Fruit fly (Drosophila melanogaster) whole organism, embryonic: Measurements from ENCODE around the gene cic.
A peak's percentile ranks its signal among the peaks of the same experiment; 100 is the strongest.

Experiments
- Antp ChIP-seq: fragments of 200-800 bp; sonication (Bioruptor generic); optimal IDR thresholded peaks from 3 replicates; lab custom pipeline; 2016; ENCODE audit warnings: missing biosample characterization, missing genetic modification characterization
- CG10565 ChIP-seq: fragments of 200-800 bp; sonication (Bioruptor generic); optimal IDR thresholded peaks from 3 replicates; lab custom pipeline; 2016; ENCODE audit warnings: missing biosample characterization, mild to moderate bottlenecking, missing genetic modification characterization
- CG10959 ChIP-seq: fragments of 200-800 bp; sonication (Bioruptor generic); IDR thresholded peaks from 2 replicates; pipeline ENCODE4 v1.3.6; 2022; ENCODE audit warnings: missing biosample characterization, missing genetic modification characterization
- CG12071 ChIP-seq: fragments of 200-800 bp; sonication (Bioruptor generic); optimal IDR thresholded peaks from 3 replicates; lab custom pipeline; 2018; ENCODE audit warnings: missing biosample characterization, mild to moderate bottlenecking, missing genetic modification characterization
- CG12236 ChIP-seq: fragments of 200-800 bp; sonication (Bioruptor generic); optimal IDR thresholded peaks from 2 replicates; lab custom pipeline; 2016; ENCODE audit warnings: missing biosample characterization, missing genetic modification characterization
- CG14014 ChIP-seq: fragments of 200-800 bp; sonication (Bioruptor generic); IDR thresholded peaks from 2 replicates; pipeline ENCODE4 v1.3.6; 2022; ENCODE audit warnings: missing biosample characterization, missing genetic modification characterization
- CG14441 ChIP-seq: fragments of 200-800 bp; sonication (Bioruptor generic); IDR thresholded peaks from 2 replicates; pipeline ENCODE4 v1.3.6; 2022; ENCODE audit warnings: missing biosample characterization, missing genetic modification characterization
- CG15073 ChIP-seq: fragments of 200-800 bp; sonication (Bioruptor generic); optimal IDR thresholded peaks from 2 replicates; lab custom pipeline; 2016; ENCODE audit warnings: missing biosample characterization, missing genetic modification characterization
- CG15696 ChIP-seq: fragments of 200-800 bp; sonication (Bioruptor generic); optimal IDR thresholded peaks from 2 replicates; lab custom pipeline; 2019; ENCODE audit warnings: missing biosample characterization, mild to moderate bottlenecking, missing genetic modification characterization, moderate library complexity
- CG16863 ChIP-seq: fragments of 200-800 bp; sonication (Bioruptor generic); optimal IDR thresholded peaks from 3 replicates; lab custom pipeline; 2016; ENCODE audit warnings: missing biosample characterization, missing genetic modification characterization
- CG17186 ChIP-seq: fragments of 200-800 bp; sonication (Bioruptor generic); optimal IDR thresholded peaks from 3 replicates; lab custom pipeline; 2017; ENCODE audit warnings: missing biosample characterization, missing genetic modification reagents, missing genetic modification characterization
- CG18476 ChIP-seq: fragments of 200-800 bp; sonication (Bioruptor generic); optimal IDR thresholded peaks from 2 replicates; lab custom pipeline; 2016; ENCODE audit warnings: missing biosample characterization, mild to moderate bottlenecking, missing genetic modification characterization
- CG2712 ChIP-seq: fragments of 200-800 bp; optimal IDR thresholded peaks from 3 replicates; lab custom pipeline; 2019; ENCODE audit warnings: missing biosample characterization, mild to moderate bottlenecking, missing genetic modification characterization, moderate library complexity
- CG2889 ChIP-seq: fragments of 200-800 bp; sonication (Bioruptor generic); IDR thresholded peaks from 3 replicates; pipeline ENCODE4 v1.3.6; 2022; ENCODE audit warnings: missing biosample characterization, missing genetic modification characterization
- CG30020 ChIP-seq: fragments of 200-800 bp; optimal IDR thresholded peaks from 2 replicates; lab custom pipeline; 2019; ENCODE audit warnings: missing biosample characterization, mild to moderate bottlenecking, missing genetic modification characterization, moderate library complexity
- CG34376 ChIP-seq: fragments of 200-800 bp; sonication (Bioruptor generic); optimal IDR thresholded peaks from 2 replicates; lab custom pipeline; 2018; ENCODE audit warnings: missing biosample characterization, mild to moderate bottlenecking, missing genetic modification characterization
- CG3995 ChIP-seq: fragments of 200-800 bp; sonication (Bioruptor generic); optimal IDR thresholded peaks from 3 replicates; lab custom pipeline; 2016; ENCODE audit warnings: missing biosample characterization, missing genetic modification characterization
- CG4328 ChIP-seq: fragments of 200-800 bp; sonication (Bioruptor generic); optimal IDR thresholded peaks from 3 replicates; lab custom pipeline; 2017; ENCODE audit warnings: missing biosample characterization, missing genetic modification reagents, missing genetic modification characterization
- CG4404 ChIP-seq: fragments of 200-800 bp; sonication (Bioruptor generic); IDR thresholded peaks from 2 replicates; pipeline ENCODE4 v1.3.6; 2022; ENCODE audit warnings: missing biosample characterization, missing genetic modification characterization
- CG4617 ChIP-seq: fragments of 200-800 bp; sonication (Bioruptor generic); optimal IDR thresholded peaks from 3 replicates; lab custom pipeline; 2016; ENCODE audit warnings: missing biosample characterization, missing genetic modification characterization, borderline replicate concordance
- CG4820 ChIP-seq: fragments of 200-800 bp; sonication (Bioruptor generic); optimal IDR thresholded peaks from 3 replicates; lab custom pipeline; 2016; ENCODE audit warnings: missing biosample characterization, missing genetic modification characterization
- CG7357 ChIP-seq: fragments of 200-800 bp; sonication (Bioruptor generic); IDR thresholded peaks from 3 replicates; pipeline ENCODE4 v1.3.6; 2022; ENCODE audit warnings: missing biosample characterization, missing genetic modification characterization
- CG7963 ChIP-seq: fragments of 200-800 bp; sonication (Bioruptor generic); IDR thresholded peaks from 3 replicates; pipeline ENCODE4 v1.3.6; 2022; ENCODE audit warnings: missing biosample characterization, missing genetic modification characterization; ENCODE audit not compliant: partially characterized antibody
- CG9609 ChIP-seq: fragments of 200-800 bp; sonication (Bioruptor generic); optimal IDR thresholded peaks from 3 replicates; lab custom pipeline; 2016; ENCODE audit warnings: missing biosample characterization, missing genetic modification characterization
- CHES-1-like ChIP-seq: fragments of 200-800 bp; sonication (Bioruptor generic); optimal IDR thresholded peaks from 2 replicates; lab custom pipeline; 2016; ENCODE audit warnings: missing biosample characterization, missing genetic modification characterization
- Chrac-16 ChIP-seq: fragments of 200-800 bp; sonication (Bioruptor generic); optimal IDR thresholded peaks from 3 replicates; lab custom pipeline; 2016; ENCODE audit warnings: missing biosample characterization, missing genetic modification characterization
- Hmr ChIP-seq: fragments of 200-800 bp; sonication (Bioruptor generic); optimal IDR thresholded peaks from 3 replicates; lab custom pipeline; 2017; ENCODE audit warnings: mild to moderate bottlenecking, missing biosample characterization, missing genetic modification reagents, missing genetic modification characterization
- Hr78 ChIP-seq, 2 experiments: fragments of 200-800 bp in 1 of 2; fragments of >200 bp in 1 of 2; sonication (Bioruptor generic) in 1 of 2; optimal IDR thresholded peaks; 2 replicates each; lab custom pipeline; 2017 to 2019; ENCODE audit warnings: missing biosample characterization in 2 of 2, missing genetic modification characterization in 2 of 2, mild to moderate bottlenecking in 1 of 2, moderate library complexity in 1 of 2
- Scr ChIP-seq: fragments of 200-800 bp; sonication (Bioruptor generic); IDR thresholded peaks from 2 replicates; pipeline ENCODE4 v1.3.6; 2022; ENCODE audit warnings: missing biosample characterization, missing genetic modification characterization; ENCODE audit not compliant: partially characterized antibody
- Side ChIP-seq: fragments of 200-800 bp; sonication (Bioruptor generic); optimal IDR thresholded peaks from 2 replicates; lab custom pipeline; 2016; ENCODE audit warnings: missing biosample characterization, missing genetic modification characterization
- Sry-β ChIP-seq: fragments of 200-800 bp; sonication (Bioruptor generic); optimal IDR thresholded peaks from 2 replicates; lab custom pipeline; 2018; ENCODE audit warnings: missing biosample characterization, mild to moderate bottlenecking, missing genetic modification characterization, moderate library complexity
- Trl ChIP-seq, 3 experiments: fragments of >200 bp in 2 of 3; fragments of 200-800 bp in 1 of 3; sonication (Bioruptor generic) in 1 of 3; optimal IDR thresholded peaks; 2 replicates in 1 of 3; 3 replicates in 2 of 3; lab custom pipeline; 2016 to 2017; ENCODE audit warnings: missing biosample characterization in 1 of 3, missing genetic modification characterization in 1 of 3
- Usf ChIP-seq: fragments of 200-800 bp; sonication (Bioruptor generic); optimal IDR thresholded peaks from 2 replicates; lab custom pipeline; 2017; ENCODE audit warnings: missing genotype, missing biosample characterization, missing genetic modification characterization
- amos ChIP-seq: fragments of 200-800 bp; sonication (Bioruptor generic); IDR thresholded peaks from 2 replicates; pipeline ENCODE4 v1.3.6; 2022; ENCODE audit warnings: missing biosample characterization, missing genetic modification characterization; ENCODE audit not compliant: partially characterized antibody
- bcd ChIP-seq: fragments of 200-800 bp; sonication (Bioruptor generic); optimal IDR thresholded peaks from 2 replicates; lab custom pipeline; 2017; ENCODE audit warnings: missing biosample characterization, mild to moderate bottlenecking, missing genetic modification characterization
- bowl ChIP-seq: fragments of 200-800 bp; sonication (Bioruptor generic); IDR thresholded peaks from 2 replicates; pipeline ENCODE4 v1.3.6; 2022; ENCODE audit warnings: missing biosample characterization, missing genetic modification characterization
- cad ChIP-seq: fragments of >200 bp; optimal IDR thresholded peaks from 2 replicates; lab custom pipeline; 2017; ENCODE audit warnings: missing biosample characterization, missing genetic modification characterization
- chif ChIP-seq, 2 experiments: fragments of 200-800 bp; sonication (Bioruptor generic); optimal IDR thresholded peaks; 3 replicates each; lab custom pipeline; 2016; ENCODE audit warnings: missing biosample characterization in 2 of 2, missing genetic modification characterization in 2 of 2
- ci ChIP-seq: fragments of 200-800 bp; sonication (Bioruptor generic); IDR thresholded peaks from 3 replicates; pipeline ENCODE4 v1.3.6; 2022; ENCODE audit warnings: missing biosample characterization, missing genetic modification characterization
- fu2 ChIP-seq: fragments of 200-800 bp; sonication (Bioruptor generic); optimal IDR thresholded peaks from 2 replicates; lab custom pipeline; 2016; ENCODE audit warnings: missing biosample characterization, missing genetic modification characterization
- grau ChIP-seq: fragments of 200-800 bp; optimal IDR thresholded peaks from 3 replicates; lab custom pipeline; 2019; ENCODE audit warnings: missing biosample characterization, mild to moderate bottlenecking, missing genetic modification characterization, moderate library complexity
- gt ChIP-seq: fragments of 200-800 bp; sonication (Bioruptor generic); IDR thresholded peaks from 2 replicates; pipeline ENCODE4 v1.3.6; 2022; ENCODE audit warnings: missing biosample characterization, missing genetic modification characterization
- hkb ChIP-seq, 2 experiments: fragments of 200-800 bp in 1 of 2; fragments of >200 bp in 1 of 2; sonication (Bioruptor generic) in 1 of 2; IDR thresholded peaks in 1 of 2; optimal IDR thresholded peaks in 1 of 2; 2 replicates each; pipeline versions ENCODE4 v1.3.6 to Lab custom; 2017 to 2022; ENCODE audit warnings: missing biosample characterization in 1 of 2, missing genetic modification characterization in 1 of 2
- hth ChIP-seq: fragments of >200 bp; optimal IDR thresholded peaks from 2 replicates; lab custom pipeline; 2017; ENCODE audit warnings: inconsistent platforms
- kni ChIP-seq: fragments of 200-800 bp; sonication (Bioruptor generic); optimal IDR thresholded peaks from 3 replicates; lab custom pipeline; 2017; ENCODE audit warnings: mild to moderate bottlenecking, missing biosample characterization, missing genetic modification reagents, missing genetic modification characterization
- nerfin-1 ChIP-seq: fragments of 200-800 bp; sonication (Bioruptor generic); optimal IDR thresholded peaks from 3 replicates; lab custom pipeline; 2019; ENCODE audit warnings: missing biosample characterization, mild to moderate bottlenecking, missing genetic modification characterization, moderate library complexity
- odd ChIP-seq: fragments of 200-800 bp; sonication (Bioruptor generic); optimal IDR thresholded peaks from 2 replicates; lab custom pipeline; 2017; ENCODE audit warnings: missing biosample characterization, mild to moderate bottlenecking, missing genetic modification characterization
- pho ChIP-seq: fragments of 200-800 bp; sonication (Bioruptor generic); optimal IDR thresholded peaks from 2 replicates; lab custom pipeline; 2016; ENCODE audit warnings: missing biosample characterization, missing genetic modification characterization
- ro ChIP-seq: fragments of 200-800 bp; sonication (Bioruptor generic); IDR thresholded peaks from 2 replicates; pipeline ENCODE4 v1.3.6; 2022; ENCODE audit warnings: missing biosample characterization, missing genetic modification characterization

cic gene

dm6 chr3R:20253002-20253584, 523 bp downstream of the cic start (continued):
- TF ChIP-seq hkb (optimal IDR thresholded peaks at IDR 0.05; lab: Kevin White, UChicago): no peak
- TF ChIP-seq hkb (GFP tag; IDR thresholded peaks at IDR 0.05; lab: Robert Waterston, UW): peak; percentile 92
- peak; percentile 74 for TF ChIP-seq fu2 (GFP tag; lab: Kevin White, UChicago)
- peak; percentile 72 for TF ChIP-seq grau
- peak; percentile 21 for TF ChIP-seq CG4617 (GFP tag; lab: Kevin White, UChicago)
- TF ChIP-seq CG12236 (GFP tag; lab: Kevin White, UChicago): peak; percentile 56
- TF ChIP-seq CG30020: no peak
- TF ChIP-seq ro (GFP tag; lab: Robert Waterston, UW): peak; percentile 66
- TF ChIP-seq CG15073 (GFP tag; lab: Kevin White, UChicago): peak; percentile 17
- TF ChIP-seq CG18476 (GFP tag; lab: Kevin White, UChicago): peak; percentile 77
- TF ChIP-seq hth: no peak
- peak; percentile 11 for TF ChIP-seq nerfin-1 (tag; lab: Kevin White, UChicago)
- TF ChIP-seq Usf (GFP tag; lab: Kevin White, UChicago): peak; percentile 54
- peak; percentile 86 for TF ChIP-seq bcd (GFP tag; lab: Kevin White, UChicago)
- peak; percentile 84 for TF ChIP-seq CG10959 (GFP tag; lab: Robert Waterston, UW)
- TF ChIP-seq CG4404 (GFP tag; lab: Robert Waterston, UW): peak; percentile 77
- TF ChIP-seq CHES-1-like (GFP tag; lab: Kevin White, UChicago): peak; percentile 61
- TF ChIP-seq amos (GFP tag; lab: Robert Waterston, UW): no peak
- peak; percentile 80 for TF ChIP-seq kni (GFP tag; lab: Kevin White, UChicago)
- TF ChIP-seq Hr78 (GFP tag; optimal IDR thresholded peaks at IDR 0.05; lab: Kevin White, UChicago): peak in 1 of 2 experiments; percentile 24
- peak; percentile 87 for TF ChIP-seq CG14014 (GFP tag; lab: Robert Waterston, UW)
- peak; percentile 69 to 74 for TF ChIP-seq chif (GFP tag; optimal IDR thresholded peaks at IDR 0.05; lab: Kevin White, UChicago)
- TF ChIP-seq CG2889 (GFP tag; lab: Robert Waterston, UW): peak; percentile 85
- peak; percentile 95 to 96 for TF ChIP-seq Trl (optimal IDR thresholded peaks at IDR 0.05; lab: Kevin White, UChicago)
- TF ChIP-seq Trl (GFP tag; optimal IDR thresholded peaks at IDR 0.05; lab: Kevin White, UChicago): peak; percentile 93
- TF ChIP-seq CG7357 (GFP tag; lab: Robert Waterston, UW): peak; percentile 75
- TF ChIP-seq Scr (GFP tag; lab: Robert Waterston, UW): no peak
- TF ChIP-seq CG15696: peak; percentile 36
- peak; percentile 82 for TF ChIP-seq CG2712 (tag; lab: Kevin White, UChicago)
- TF ChIP-seq CG9609 (GFP tag; lab: Kevin White, UChicago): peak; percentile 80
- TF ChIP-seq CG10565: peak; percentile 71
- TF ChIP-seq Chrac-16 (GFP tag; lab: Kevin White, UChicago): peak; percentile 83
- TF ChIP-seq bowl (GFP tag; lab: Robert Waterston, UW): 0 out of 2 replicates have a peak, but pooled peaks have one; percentile 42
- peak; percentile 82 for TF ChIP-seq CG4820 (GFP tag; lab: Kevin White, UChicago)
- peak; percentile 88 for TF ChIP-seq Antp (GFP tag; lab: Kevin White, UChicago)
- peak; percentile 2 for TF ChIP-seq cad
- peak; percentile 84 for TF ChIP-seq Hmr (GFP tag; lab: Kevin White, UChicago)
- peak; percentile 83 for TF ChIP-seq CG12071 (GFP tag; lab: Kevin White, UChicago)
- TF ChIP-seq CG4328: peak; percentile 34
- peak; percentile 94 for TF ChIP-seq ci (GFP tag; lab: Robert Waterston, UW)
- TF ChIP-seq CG16863 (GFP tag; lab: Kevin White, UChicago): peak; percentile 84
- TF ChIP-seq CG3995 (GFP tag; lab: Kevin White, UChicago): peak; percentile 54
- peak; percentile 91 for TF ChIP-seq CG14441 (GFP tag; lab: Robert Waterston, UW)
- TF ChIP-seq Sry-β (GFP tag; lab: Kevin White, UChicago): no peak
- no peak for TF ChIP-seq CG34376 (GFP tag; lab: Kevin White, UChicago)
- peak; percentile 41 for TF ChIP-seq odd
- TF ChIP-seq gt: peak; percentile 35; the same call in 1 of the 2 replicates
- peak; percentile 54 for TF ChIP-seq CG17186 (GFP tag; lab: Kevin White, UChicago)
- no peak for TF ChIP-seq CG7963 (GFP tag; lab: Robert Waterston, UW)
- peak; percentile 81 for TF ChIP-seq pho (GFP tag; lab: Kevin White, UChicago)
- TF ChIP-seq Side (GFP tag; lab: Kevin White, UChicago): peak; percentile 87
